Fruit fly (Drosophila melanogaster): ENCODE results near the gene CG15293.

DNA sequence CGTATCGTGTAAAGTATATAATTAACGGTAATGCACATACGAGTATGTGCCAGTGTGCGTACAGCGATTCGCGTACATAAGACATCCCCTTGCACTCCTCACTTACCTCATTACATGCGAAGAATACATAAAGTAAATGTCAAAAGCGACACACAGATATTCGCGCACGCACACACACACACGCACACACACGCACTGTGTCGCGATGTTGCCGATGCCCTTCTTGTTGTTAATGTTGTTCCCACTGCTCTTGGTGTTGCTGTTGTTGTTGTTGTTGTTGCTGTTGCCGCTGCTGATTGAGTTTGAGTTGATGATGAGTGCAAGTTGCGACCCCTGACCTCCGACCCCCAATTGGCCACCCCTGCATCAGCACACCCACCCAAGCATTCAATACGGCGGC lies 13.6 kb downstream of the CG15293 start:
- TF ChIP-seq CG8478 (optimal IDR thresholded peaks at IDR 0.05) (no peak), usp (GFP tag; optimal IDR thresholded peaks at IDR 0.05) (no peak), pan (optimal IDR thresholded peaks at IDR 0.05) (no peak), psq (optimal IDR thresholded peaks at IDR 0.05) (no peak), Dll (optimal IDR thresholded peaks at IDR 0.05) (no peak)
